Fruit fly (Drosophila melanogaster) whole organism, wandering third instar larva: ENCODE results near the gene Sirt7.

Source experiments
- Abd-B ChIP-seq: fragments of >200 bp; optimal IDR thresholded peaks from 2 replicates; lab custom pipeline; 2017; ENCODE audit warnings: missing biosample characterization, missing genetic modification characterization
- CrebA ChIP-seq: fragments of 200-800 bp; sonication (Bioruptor generic); optimal IDR thresholded peaks from 2 replicates; lab custom pipeline; 2016; ENCODE audit warnings: missing biosample characterization, mild to moderate bottlenecking, missing genetic modification characterization, borderline replicate concordance
- Dfd ChIP-seq: fragments of >200 bp; optimal IDR thresholded peaks from 2 replicates; lab custom pipeline; 2017; ENCODE audit warnings: missing biosample characterization, missing genetic modification characterization
- Dif ChIP-seq: fragments of 200-275, 200-300 bp; sonication (Bioruptor generic); optimal IDR thresholded peaks from 2 replicates; lab custom pipeline; 2018; ENCODE audit warnings: missing biosample characterization, missing genetic modification characterization; ENCODE audit not compliant: partially characterized antibody
- GATAd ChIP-seq: sonication (Bioruptor generic); optimal IDR thresholded peaks from 2 replicates; lab custom pipeline; 2016; ENCODE audit warnings: missing biosample characterization, missing genetic modification characterization
- HLH106 ChIP-seq: fragments of 200-800 bp; optimal IDR thresholded peaks from 3 replicates; lab custom pipeline; 2019; ENCODE audit warnings: missing biosample characterization, mild to moderate bottlenecking, missing genetic modification characterization, moderate library complexity
- Hnf4 ChIP-seq: fragments of 200-800 bp; sonication (Bioruptor generic); optimal IDR thresholded peaks from 2 replicates; lab custom pipeline; 2016; ENCODE audit warnings: missing biosample characterization, mild to moderate bottlenecking, missing genetic modification characterization
- Hr78 ChIP-seq: fragments of >200 bp; optimal IDR thresholded peaks from 2 replicates; lab custom pipeline; 2017; ENCODE audit warnings: missing biosample characterization, missing genetic modification characterization
- Hr83 ChIP-seq: fragments of 200-300 bp; sonication (Bioruptor generic); optimal IDR thresholded peaks from 2 replicates; lab custom pipeline; 2016; ENCODE audit warnings: missing biosample characterization, mild to moderate bottlenecking, missing genetic modification characterization, moderate library complexity; ENCODE audit not compliant: poor library complexity, severe bottlenecking
- Mio ChIP-seq: sonication (Bioruptor generic); optimal IDR thresholded peaks from 2 replicates; lab custom pipeline; 2016; ENCODE audit warnings: missing biosample characterization, missing genetic modification characterization
- Myc ChIP-seq: fragments of >200 bp; optimal IDR thresholded peaks from 2 replicates; lab custom pipeline; 2017
- N ChIP-seq: fragments of >200 bp; optimal IDR thresholded peaks from 2 replicates; lab custom pipeline; 2018; ENCODE audit warnings: missing biosample characterization, missing external identifiers, missing genetic modification characterization
- OdsH ChIP-seq: fragments of 200-800 bp; sonication (Bioruptor generic); optimal IDR thresholded peaks from 2 replicates; lab custom pipeline; 2016; ENCODE audit warnings: missing biosample characterization, mild to moderate bottlenecking, missing genetic modification characterization
- Rel ChIP-seq, 2 experiments: fragments of 200-800 bp; sonication (Bioruptor generic) in 1 of 2; optimal IDR thresholded peaks; 2 replicates in 1 of 2; 3 replicates in 1 of 2; lab custom pipeline; 2016 to 2019; ENCODE audit warnings: mild to moderate bottlenecking in 2 of 2, missing biosample characterization in 2 of 2, missing genetic modification characterization in 2 of 2, moderate library complexity in 1 of 2
- Sp1 ChIP-seq: fragments of 200-800 bp; sonication (Bioruptor generic); optimal IDR thresholded peaks from 3 replicates; lab custom pipeline; 2019; ENCODE audit warnings: missing biosample characterization, mild to moderate bottlenecking, missing genetic modification characterization, moderate library complexity
- Vsx2 ChIP-seq: fragments of 200-300, 225-300 bp; sonication (Bioruptor generic); optimal IDR thresholded peaks from 2 replicates; lab custom pipeline; 2018; ENCODE audit warnings: missing biosample characterization, missing genetic modification characterization; ENCODE audit not compliant: partially characterized antibody
- brk ChIP-seq: fragments of 200-800 bp; sonication (Bioruptor generic); optimal IDR thresholded peaks from 2 replicates; lab custom pipeline; 2016; ENCODE audit warnings: missing biosample characterization, mild to moderate bottlenecking, missing genetic modification characterization
- dl ChIP-seq, 2 experiments: fragments of 175-275, 200-275 bp in 1 of 2; fragments of 200-275 bp in 1 of 2; sonication (Bioruptor generic); optimal IDR thresholded peaks; lab custom pipeline; 2018; ENCODE audit warnings: mild to moderate bottlenecking in 2 of 2, missing biosample characterization in 2 of 2, missing genetic modification characterization in 2 of 2, moderate library complexity in 2 of 2; ENCODE audit not compliant: partially characterized antibody in 2 of 2, insufficient read depth in 1 of 2
- dmrt93B ChIP-seq: fragments of 200-800 bp; sonication (Bioruptor generic); optimal IDR thresholded peaks from 2 replicates; lab custom pipeline; 2018; ENCODE audit warnings: missing biosample characterization, mild to moderate bottlenecking, missing genetic modification characterization
- dsf ChIP-seq: sonication (Bioruptor generic); optimal IDR thresholded peaks from 2 replicates; lab custom pipeline; 2016; ENCODE audit warnings: missing biosample characterization, missing genetic modification characterization, borderline replicate concordance
- ey ChIP-seq: fragments of 200-800 bp; sonication (Bioruptor generic); optimal IDR thresholded peaks from 2 replicates; lab custom pipeline; 2016; ENCODE audit warnings: missing biosample characterization, missing genetic modification characterization
- foxo ChIP-seq, 2 experiments: fragments of 200-800 bp; sonication (Bioruptor generic); optimal IDR thresholded peaks; 2 replicates in 1 of 2; 3 replicates in 1 of 2; lab custom pipeline; 2016 to 2017; ENCODE audit warnings: missing biosample characterization in 2 of 2, missing genetic modification characterization in 2 of 2
- fru ChIP-seq: fragments of 200-800 bp; sonication (Bioruptor generic); optimal IDR thresholded peaks from 3 replicates; lab custom pipeline; 2016; ENCODE audit warnings: missing biosample characterization, mild to moderate bottlenecking, missing genetic modification characterization
- h ChIP-seq: fragments of 200-800 bp; sonication (Bioruptor generic); optimal IDR thresholded peaks from 3 replicates; lab custom pipeline; 2016; ENCODE audit warnings: missing biosample characterization, mild to moderate bottlenecking, missing genetic modification characterization
- jim ChIP-seq: fragments of 175-275, 200-325 bp; sonication (Bioruptor generic); optimal IDR thresholded peaks from 2 replicates; lab custom pipeline; 2016; ENCODE audit warnings: missing biosample characterization, mild to moderate bottlenecking, missing genetic modification characterization
- lola ChIP-seq: fragments of >200 bp; optimal IDR thresholded peaks from 2 replicates; lab custom pipeline; 2017; ENCODE audit warnings: missing biosample characterization, missing genetic modification characterization
- pan ChIP-seq: fragments of >200 bp; optimal IDR thresholded peaks from 2 replicates; lab custom pipeline; 2017
- psq ChIP-seq: fragments of 200-800 bp; sonication (Bioruptor generic); optimal IDR thresholded peaks from 3 replicates; lab custom pipeline; 2017; ENCODE audit warnings: missing biosample characterization, mild to moderate bottlenecking, missing genetic modification characterization, moderate library complexity
- rgr ChIP-seq: fragments of 200-800 bp; sonication (Bioruptor generic); optimal IDR thresholded peaks from 3 replicates; lab custom pipeline; 2016; ENCODE audit warnings: missing biosample characterization, mild to moderate bottlenecking, missing genetic modification characterization
- sage ChIP-seq: fragments of 200-800 bp; sonication (Bioruptor generic); optimal IDR thresholded peaks from 2 replicates; lab custom pipeline; 2016; ENCODE audit warnings: missing biosample characterization, mild to moderate bottlenecking, missing genetic modification characterization
- sv ChIP-seq: fragments of 200-800 bp; sonication (Bioruptor generic); optimal IDR thresholded peaks from 3 replicates; lab custom pipeline; 2016; ENCODE audit warnings: missing biosample characterization, missing genetic modification characterization
- tai ChIP-seq: sonication (Bioruptor generic); optimal IDR thresholded peaks from 2 replicates; lab custom pipeline; 2016; ENCODE audit warnings: missing biosample characterization, missing genetic modification characterization
- usp ChIP-seq: fragments of >200 bp; optimal IDR thresholded peaks from 2 replicates; lab custom pipeline; 2017; ENCODE audit warnings: missing biosample characterization, missing genetic modification characterization
- woc ChIP-seq: sonication (Bioruptor generic); optimal IDR thresholded peaks from 2 replicates; lab custom pipeline; 2016; ENCODE audit warnings: missing biosample characterization, mild to moderate bottlenecking, missing genetic modification characterization

Sirt7 gene

DNA sequence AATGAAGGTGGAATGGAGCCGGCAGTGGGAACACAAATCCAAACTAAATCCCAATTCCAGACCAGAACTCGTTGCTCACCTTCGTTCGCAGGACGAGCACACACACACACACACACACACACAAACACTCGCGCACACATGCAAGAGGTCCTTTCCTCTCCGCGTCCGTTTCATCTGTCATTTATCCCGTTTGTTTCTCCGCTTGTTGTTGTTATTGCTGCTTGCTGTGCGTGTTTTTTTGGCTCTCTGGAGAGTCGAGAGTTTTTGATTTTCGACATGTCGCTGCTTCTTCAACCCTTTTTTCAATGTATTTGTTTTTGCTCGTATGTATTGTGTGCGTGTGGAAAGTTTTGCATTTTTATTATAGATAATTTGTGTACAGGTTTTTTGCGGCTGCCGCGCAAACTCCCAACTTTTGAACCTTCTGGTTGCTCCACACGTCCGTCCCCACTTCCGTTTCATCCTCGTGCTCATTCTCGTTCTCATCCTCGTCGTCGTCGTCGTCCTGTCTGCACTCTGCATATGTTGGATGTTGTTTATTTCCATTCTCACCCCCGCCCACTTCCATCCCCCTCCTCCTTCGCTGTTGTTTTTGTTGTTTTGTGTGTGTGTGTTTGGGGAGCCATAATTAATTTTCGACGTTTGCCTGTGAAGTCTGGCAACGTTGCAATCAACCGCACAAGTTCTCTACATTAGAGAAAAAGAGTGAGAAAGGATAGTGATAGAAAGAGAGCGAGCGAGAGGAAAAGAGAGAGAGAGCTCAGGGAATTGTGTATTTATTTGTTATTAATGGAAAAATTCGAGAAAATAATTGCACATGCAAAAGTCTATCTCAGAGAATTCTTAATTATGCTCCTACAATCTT, 13.7 kb downstream of the Sirt7 start:
- peak; percentile 2 for TF ChIP-seq fru (GFP tag; lab: Kevin White, UChicago)
- peak; percentile 60 for TF ChIP-seq psq (GFP tag; lab: Kevin White, UChicago)
- TF ChIP-seq dmrt93B (GFP tag; lab: Kevin White, UChicago) = no peak
- TF ChIP-seq sv (GFP tag; lab: Kevin White, UChicago) = no peak
- no peak for TF ChIP-seq HLH106 (tag; lab: Kevin White, UChicago)

DNA sequence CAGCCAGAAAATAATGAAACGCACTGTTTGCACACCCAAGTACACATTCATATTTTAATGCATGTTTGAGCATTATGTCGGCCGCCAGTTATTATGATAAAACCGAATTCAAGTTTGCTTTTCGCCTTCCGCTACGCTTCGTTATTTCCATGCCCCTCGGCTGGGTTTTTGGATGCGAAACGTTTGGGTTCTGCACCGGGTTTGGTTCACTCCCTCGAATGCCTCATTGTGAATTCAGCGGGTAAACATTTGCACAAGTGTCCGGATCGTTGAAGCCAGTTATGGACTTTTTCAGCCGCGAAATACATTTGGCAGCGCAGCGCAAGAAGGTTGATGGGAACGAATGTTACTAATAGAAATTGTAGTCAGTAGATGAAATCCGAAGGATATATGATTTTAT, 15.4 kb downstream of the Sirt7 start:
- TF ChIP-seq sage (GFP tag; lab: Kevin White, UChicago) (no peak), rgr (GFP tag; lab: Kevin White, UChicago) (peak; percentile 10), Sp1 (GFP tag; lab: Kevin White, UChicago) (no peak), Hr83 (GFP tag; lab: Kevin White, UChicago) (peak; percentile 3), Hnf4 (GFP tag; lab: Kevin White, UChicago) (peak; percentile 8), tai (GFP tag; lab: Kevin White, UChicago) (no peak), h (peak; percentile 7), pan (lab: Kevin White, UChicago) (no peak), Rel (GFP tag; optimal IDR thresholded peaks at IDR 0.05; lab: Kevin White, UChicago) (no peak), Rel (tag; optimal IDR thresholded peaks at IDR 0.05; lab: Kevin White, UChicago) (no peak), Myc (lab: Kevin White, UChicago) (no peak), GATAd (GFP tag; lab: Kevin White, UChicago) (no peak), Mio (GFP tag; lab: Kevin White, UChicago) (no peak), sv (GFP tag; lab: Kevin White, UChicago) (no peak)
- TF ChIP-seq, all 38 proteins: peak for 4

DNA sequence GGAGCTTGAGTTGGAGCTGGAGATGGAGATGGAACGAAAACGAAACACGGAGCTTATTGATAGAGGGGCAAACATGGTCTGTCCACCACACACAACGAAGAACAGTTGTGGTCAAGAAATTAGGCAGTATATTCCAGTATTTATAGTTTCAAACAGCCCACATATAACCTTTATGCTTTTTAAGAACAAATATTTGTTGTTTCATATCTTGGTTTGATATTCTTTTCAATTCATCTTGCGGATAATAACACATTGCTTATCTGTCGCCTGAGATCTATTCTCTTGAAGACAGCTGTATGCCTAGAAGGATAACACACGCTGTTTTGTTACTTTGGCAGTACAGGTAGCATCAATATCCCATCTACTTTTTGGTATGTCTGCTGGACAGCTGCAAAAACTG, 17.1 kb downstream of the Sirt7 start:
- peak; percentile 14 for TF ChIP-seq woc (GFP tag; lab: Kevin White, UChicago)
- TF ChIP-seq N (GFP tag; lab: Kevin White, UChicago) = no peak
- TF ChIP-seq CrebA (GFP tag; lab: Kevin White, UChicago) = no peak
- TF ChIP-seq rgr (GFP tag; lab: Kevin White, UChicago) = peak; percentile 10
- TF ChIP-seq dmrt93B (GFP tag; lab: Kevin White, UChicago) = no peak
- TF ChIP-seq Hr83 (GFP tag; lab: Kevin White, UChicago) = no peak
- no peak for TF ChIP-seq Abd-B (GFP tag; lab: Kevin White, UChicago)
- TF ChIP-seq h = peak; percentile 44
- TF ChIP-seq Hr78 (GFP tag; lab: Kevin White, UChicago) = no peak
- peak; percentile 25 for TF ChIP-seq psq (GFP tag; lab: Kevin White, UChicago)
- TF ChIP-seq Hnf4 (GFP tag; lab: Kevin White, UChicago) = no peak
- no peak for TF ChIP-seq dsf (GFP tag; lab: Kevin White, UChicago)
- TF ChIP-seq lola (GFP tag; lab: Kevin White, UChicago) = no peak
- TF ChIP-seq dl (GFP tag; optimal IDR thresholded peaks at IDR 0.05; lab: Kevin White, UChicago; ENCODE audit: insufficient read depth in 1 of 2, partially characterized antibody in 2 of 2) = no peak
- TF ChIP-seq HLH106 (tag; lab: Kevin White, UChicago) = no peak
- TF ChIP-seq foxo (GFP tag; optimal IDR thresholded peaks at IDR 0.05; lab: Kevin White, UChicago) = peak in 1 of 2 experiments; percentile 25
- TF ChIP-seq fru (GFP tag; lab: Kevin White, UChicago) = peak; percentile 53
- no peak for TF ChIP-seq Myc (lab: Kevin White, UChicago)
- no peak for TF ChIP-seq Dif (GFP tag; lab: Kevin White, UChicago)
- TF ChIP-seq ey = peak; percentile 34
- no peak for TF ChIP-seq OdsH (GFP tag; lab: Kevin White, UChicago)
- TF ChIP-seq tai (GFP tag; lab: Kevin White, UChicago) = no peak
- TF ChIP-seq GATAd (GFP tag; lab: Kevin White, UChicago) = no peak
- no peak for TF ChIP-seq brk (GFP tag; lab: Kevin White, UChicago)
- no peak for TF ChIP-seq Rel (GFP tag; optimal IDR thresholded peaks at IDR 0.05; lab: Kevin White, UChicago)
- TF ChIP-seq Rel (tag; optimal IDR thresholded peaks at IDR 0.05; lab: Kevin White, UChicago) = no peak
- peak; percentile 7 for TF ChIP-seq Sp1 (GFP tag; lab: Kevin White, UChicago)
- TF ChIP-seq sv (GFP tag; lab: Kevin White, UChicago) = no peak
- no peak for TF ChIP-seq usp (GFP tag; lab: Kevin White, UChicago)
- TF ChIP-seq sage (GFP tag; lab: Kevin White, UChicago) = no peak
- TF ChIP-seq Dfd (GFP tag; lab: Kevin White, UChicago) = no peak
- no peak for TF ChIP-seq Vsx2 (GFP tag; lab: Kevin White, UChicago)
- TF ChIP-seq jim (GFP tag; lab: Kevin White, UChicago) = no peak
